Fruit fly (Drosophila melanogaster) whole organism, embryonic: ENCODE data around the gene CG33181.

Experiments
- Bgb ChIP-seq: fragments of 200-800 bp; sonication (Bioruptor generic); IDR thresholded peaks from 2 replicates; pipeline ENCODE4 v1.3.6; 2022; ENCODE audit warnings: missing biosample characterization, missing genetic modification characterization; ENCODE audit not compliant: partially characterized antibody
- Bteb2 ChIP-seq: fragments of 200-800 bp; sonication (Bioruptor generic); optimal IDR thresholded peaks from 2 replicates; lab custom pipeline; 2016; ENCODE audit warnings: missing biosample characterization, missing genetic modification characterization
- CG10147 ChIP-seq: fragments of 200-800 bp; sonication (Bioruptor generic); optimal IDR thresholded peaks from 2 replicates; lab custom pipeline; 2019; ENCODE audit warnings: missing biosample characterization, mild to moderate bottlenecking, missing genetic modification characterization, moderate library complexity
- CG1024 ChIP-seq: fragments of 200-800 bp; sonication (Bioruptor generic); IDR thresholded peaks from 2 replicates; pipeline ENCODE4 v1.3.6; 2022; ENCODE audit warnings: missing biosample characterization, missing genetic modification characterization
- CG10274 ChIP-seq: fragments of 200-800 bp; sonication (Bioruptor generic); optimal IDR thresholded peaks from 3 replicates; lab custom pipeline; 2017; ENCODE audit warnings: missing biosample characterization, mild to moderate bottlenecking, missing genetic modification characterization
- CG10565 ChIP-seq: fragments of 200-800 bp; sonication (Bioruptor generic); optimal IDR thresholded peaks from 3 replicates; lab custom pipeline; 2016; ENCODE audit warnings: missing biosample characterization, mild to moderate bottlenecking, missing genetic modification characterization
- CG11504 ChIP-seq: fragments of 200-800 bp; sonication (Bioruptor generic); optimal IDR thresholded peaks from 3 replicates; lab custom pipeline; 2019; ENCODE audit warnings: missing biosample characterization, mild to moderate bottlenecking, missing genetic modification characterization, moderate library complexity
- CG11696 ChIP-seq: fragments of 200-800 bp; sonication (Bioruptor generic); IDR thresholded peaks from 2 replicates; pipeline ENCODE4 v1.3.6; 2022; ENCODE audit warnings: missing biosample characterization, missing genetic modification characterization
- CG12071 ChIP-seq: fragments of 200-800 bp; sonication (Bioruptor generic); optimal IDR thresholded peaks from 3 replicates; lab custom pipeline; 2018; ENCODE audit warnings: missing biosample characterization, mild to moderate bottlenecking, missing genetic modification characterization
- CG15011 ChIP-seq: fragments of 200-800 bp; sonication (Bioruptor generic); optimal IDR thresholded peaks from 3 replicates; lab custom pipeline; 2018; ENCODE audit warnings: missing biosample characterization, mild to moderate bottlenecking, missing genetic modification characterization
- CG30020 ChIP-seq: fragments of 200-800 bp; optimal IDR thresholded peaks from 2 replicates; lab custom pipeline; 2019; ENCODE audit warnings: missing biosample characterization, mild to moderate bottlenecking, missing genetic modification characterization, moderate library complexity
- CG31388 ChIP-seq: fragments of 200-800 bp; sonication (Bioruptor generic); optimal IDR thresholded peaks from 2 replicates; lab custom pipeline; 2016; ENCODE audit warnings: missing biosample characterization, missing genetic modification characterization
- CG3838 ChIP-seq: fragments of 200-800 bp; sonication (Bioruptor generic); optimal IDR thresholded peaks from 3 replicates; lab custom pipeline; 2016; ENCODE audit warnings: missing biosample characterization, missing genetic modification characterization
- CG6175 ChIP-seq: fragments of 200-800 bp; sonication (Bioruptor generic); IDR thresholded peaks from 3 replicates; pipeline ENCODE4 v1.3.6; 2022; ENCODE audit warnings: missing biosample characterization, missing genetic modification characterization
- CG6254 ChIP-seq: fragments of 200-800 bp; sonication (Bioruptor generic); optimal IDR thresholded peaks from 3 replicates; lab custom pipeline; 2017; ENCODE audit warnings: mild to moderate bottlenecking, missing biosample characterization, missing genetic modification reagents, missing genetic modification characterization
- CG8359 ChIP-seq: fragments of 200-800 bp; sonication (Bioruptor generic); optimal IDR thresholded peaks from 2 replicates; lab custom pipeline; 2017; ENCODE audit warnings: missing biosample characterization, mild to moderate bottlenecking, missing genetic modification characterization, borderline replicate concordance
- CG8924 ChIP-seq: fragments of 200-800 bp; optimal IDR thresholded peaks from 3 replicates; lab custom pipeline; 2019; ENCODE audit warnings: missing biosample characterization, mild to moderate bottlenecking, missing genetic modification characterization, moderate library complexity
- CTCF ChIP-seq: fragments of 200-800 bp; sonication (Bioruptor generic); optimal IDR thresholded peaks from 2 replicates; lab custom pipeline; 2017; ENCODE audit warnings: missing biosample characterization, mild to moderate bottlenecking, missing genetic modification characterization, moderate library complexity
- D ChIP-seq, 2 experiments: fragments of 200-800 bp in 1 of 2; fragments of >200 bp in 1 of 2; sonication (Bioruptor generic) in 1 of 2; optimal IDR thresholded peaks; 2 replicates in 1 of 2; 3 replicates in 1 of 2; lab custom pipeline; 2017; ENCODE audit warnings: mild to moderate bottlenecking in 1 of 2, missing biosample characterization in 1 of 2, missing genetic modification characterization in 1 of 2, missing genetic modification reagents in 1 of 2
- Dek ChIP-seq: fragments of 200-800 bp; sonication (Bioruptor generic); optimal IDR thresholded peaks from 3 replicates; lab custom pipeline; 2019; ENCODE audit warnings: missing biosample characterization, mild to moderate bottlenecking, missing genetic modification characterization, moderate library complexity
- Gsc ChIP-seq: fragments of 200-800 bp; sonication (Bioruptor generic); IDR thresholded peaks from 2 replicates; pipeline ENCODE4 v1.3.6; 2022; ENCODE audit warnings: missing biosample characterization, missing genetic modification characterization
- Hey ChIP-seq: fragments of 200-800 bp; sonication (Bioruptor generic); optimal IDR thresholded peaks from 3 replicates; lab custom pipeline; 2018; ENCODE audit warnings: missing biosample characterization, mild to moderate bottlenecking, missing genetic modification characterization
- Hr39 ChIP-seq: fragments of >200 bp; optimal IDR thresholded peaks from 2 replicates; lab custom pipeline; 2017
- Lhr ChIP-seq: fragments of 200-800 bp; sonication (Bioruptor generic); optimal IDR thresholded peaks from 3 replicates; lab custom pipeline; 2017; ENCODE audit warnings: mild to moderate bottlenecking, missing biosample characterization, missing genetic modification reagents, missing genetic modification characterization
- Nf-YC ChIP-seq: fragments of 200-800 bp; optimal IDR thresholded peaks from 3 replicates; lab custom pipeline; 2019; ENCODE audit warnings: missing biosample characterization, mild to moderate bottlenecking, missing genetic modification characterization, moderate library complexity
- Six4 ChIP-seq: fragments of 200-800 bp; sonication (Bioruptor generic); optimal IDR thresholded peaks from 2 replicates; lab custom pipeline; 2016; ENCODE audit warnings: missing biosample characterization, missing genetic modification characterization
- Taf1 ChIP-seq: fragments of 200-800 bp; sonication (Bioruptor generic); IDR thresholded peaks from 2 replicates; pipeline ENCODE4 v1.3.6; 2022; ENCODE audit warnings: missing biosample characterization, missing genetic modification characterization
- abd-A ChIP-seq: fragments of 200-800 bp; sonication (Bioruptor generic); optimal IDR thresholded peaks from 3 replicates; lab custom pipeline; 2019; ENCODE audit warnings: missing biosample characterization, mild to moderate bottlenecking, missing genetic modification characterization, moderate library complexity
- ara ChIP-seq: fragments of 200-800 bp; sonication (Bioruptor generic); IDR thresholded peaks from 2 replicates; pipeline ENCODE4 v1.3.6; 2022; ENCODE audit warnings: missing biosample characterization, missing genetic modification characterization
- az2 ChIP-seq: fragments of 200-800 bp; sonication (Bioruptor generic); optimal IDR thresholded peaks from 3 replicates; lab custom pipeline; 2016; ENCODE audit warnings: missing biosample characterization, missing genetic modification characterization
- bigmax ChIP-seq: fragments of 200-800 bp; sonication (Bioruptor generic); optimal IDR thresholded peaks from 2 replicates; lab custom pipeline; 2018; ENCODE audit warnings: missing biosample characterization, mild to moderate bottlenecking, missing genetic modification characterization
- btn ChIP-seq: fragments of 200-800 bp; sonication (Bioruptor generic); optimal IDR thresholded peaks from 2 replicates; lab custom pipeline; 2016; ENCODE audit warnings: missing biosample characterization, missing genetic modification characterization
- corto ChIP-seq: fragments of 200-800 bp; sonication (Bioruptor generic); optimal IDR thresholded peaks from 2 replicates; lab custom pipeline; 2016; ENCODE audit warnings: missing biosample characterization, mild to moderate bottlenecking, missing genetic modification characterization, moderate library complexity
- crp ChIP-seq, 2 experiments: fragments of 200-800 bp; sonication (Bioruptor generic); optimal IDR thresholded peaks; 2 replicates in 1 of 2; 3 replicates in 1 of 2; lab custom pipeline; 2017; ENCODE audit warnings: missing biosample characterization in 2 of 2, missing genetic modification characterization in 2 of 2, mild to moderate bottlenecking in 1 of 2, moderate library complexity in 1 of 2
- emc ChIP-seq: fragments of 200-800 bp; sonication (Bioruptor generic); optimal IDR thresholded peaks from 2 replicates; lab custom pipeline; 2016; ENCODE audit warnings: missing biosample characterization, missing genetic modification characterization
- eve ChIP-seq, 2 experiments: fragments of >200 bp; optimal IDR thresholded peaks; 2 replicates each; lab custom pipeline; 2017; ENCODE audit warnings: missing biosample characterization in 2 of 2, missing genetic modification characterization in 2 of 2
- exex ChIP-seq: fragments of 200-800 bp; sonication (Bioruptor generic); optimal IDR thresholded peaks from 4 replicates; lab custom pipeline; 2018; ENCODE audit warnings: missing biosample characterization, mild to moderate bottlenecking, missing genetic modification characterization, moderate library complexity
- fru ChIP-seq: fragments of >200 bp; optimal IDR thresholded peaks from 2 replicates; lab custom pipeline; 2017
- ftz-f1 ChIP-seq: fragments of 200-800 bp; sonication (Bioruptor generic); optimal IDR thresholded peaks from 2 replicates; lab custom pipeline; 2016; ENCODE audit warnings: missing biosample characterization, missing genetic modification characterization
- gcm ChIP-seq: fragments of 200-800 bp; sonication (Bioruptor generic); optimal IDR thresholded peaks from 2 replicates; lab custom pipeline; 2019; ENCODE audit warnings: missing biosample characterization, mild to moderate bottlenecking, missing genetic modification characterization, moderate library complexity
- h ChIP-seq: fragments of >200 bp; optimal IDR thresholded peaks from 2 replicates; lab custom pipeline; 2017
- ham ChIP-seq: fragments of 200-800 bp; sonication (Bioruptor generic); IDR thresholded peaks from 2 replicates; pipeline ENCODE4 v1.3.6; 2022; ENCODE audit warnings: missing biosample characterization, missing genetic modification characterization
- inv ChIP-seq: fragments of 200-800 bp; sonication (Bioruptor generic); IDR thresholded peaks from 2 replicates; pipeline ENCODE4 v1.3.6; 2022; ENCODE audit warnings: missing biosample characterization, missing genetic modification characterization; ENCODE audit not compliant: partially characterized antibody
- ken ChIP-seq: fragments of 200-800 bp; sonication (Bioruptor generic); IDR thresholded peaks from 3 replicates; pipeline ENCODE4 v1.3.6; 2022; ENCODE audit warnings: missing biosample characterization, missing genetic modification characterization
- nau ChIP-seq: fragments of 200-800 bp; sonication (Bioruptor generic); optimal IDR thresholded peaks from 3 replicates; lab custom pipeline; 2017; ENCODE audit warnings: missing biosample characterization, mild to moderate bottlenecking, missing genetic modification characterization, missing genetic modification reagents
- nom ChIP-seq: fragments of 200-800 bp; sonication (Bioruptor generic); optimal IDR thresholded peaks from 2 replicates; lab custom pipeline; 2017; ENCODE audit warnings: missing biosample characterization, missing genetic modification characterization, mild to moderate bottlenecking, moderate library complexity, missing genetic modification reagents
- odd ChIP-seq: fragments of 200-800 bp; sonication (Bioruptor generic); optimal IDR thresholded peaks from 2 replicates; lab custom pipeline; 2017; ENCODE audit warnings: missing biosample characterization, mild to moderate bottlenecking, missing genetic modification characterization
- pita ChIP-seq: fragments of 200-800 bp; sonication (Bioruptor generic); optimal IDR thresholded peaks from 2 replicates; lab custom pipeline; 2017; ENCODE audit warnings: missing biosample characterization, mild to moderate bottlenecking, missing genetic modification characterization
- ro ChIP-seq: fragments of 200-800 bp; sonication (Bioruptor generic); IDR thresholded peaks from 2 replicates; pipeline ENCODE4 v1.3.6; 2022; ENCODE audit warnings: missing biosample characterization, missing genetic modification characterization
- sisA ChIP-seq: fragments of 200-800 bp; sonication (Bioruptor generic); IDR thresholded peaks from 2 replicates; pipeline ENCODE4 v1.3.6; 2022; ENCODE audit warnings: missing biosample characterization, missing genetic modification characterization
- tll ChIP-seq, 2 experiments: fragments of 200-800 bp in 1 of 2; fragments of >200 bp in 1 of 2; sonication (Bioruptor generic) in 1 of 2; optimal IDR thresholded peaks; 2 replicates each; lab custom pipeline; 2017 to 2019; ENCODE audit warnings: missing biosample characterization in 2 of 2, missing genetic modification characterization in 2 of 2, mild to moderate bottlenecking in 1 of 2, moderate library complexity in 1 of 2
- yki ChIP-seq: fragments of >200 bp; optimal IDR thresholded peaks from 3 replicates; lab custom pipeline; 2018

Gene CG33181

DNA sequence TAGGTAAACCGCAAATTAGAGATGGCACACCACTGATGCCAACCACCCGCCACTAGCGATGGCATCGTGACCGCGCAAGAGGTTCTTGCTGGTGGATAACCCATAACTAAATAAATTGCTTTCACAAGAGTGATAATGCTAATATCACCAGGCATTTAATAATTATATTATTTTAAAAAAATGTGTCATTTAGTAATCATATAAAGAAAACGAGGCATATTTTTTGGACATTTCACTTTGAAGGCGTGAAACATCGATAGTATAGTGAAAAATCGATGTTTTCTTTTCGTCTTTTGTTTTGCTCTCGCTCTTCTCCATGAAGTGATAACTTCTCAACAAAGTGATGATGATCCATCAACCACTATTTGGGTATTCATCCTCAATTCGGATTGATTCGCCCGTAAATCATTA is 69.6 kb downstream of the CG33181 start, which contains the start of gene IntS4 (continued):
- TF ChIP-seq CG12071 (GFP tag; lab: Kevin White, UChicago): no peak
- TF ChIP-seq CG30020 (tag; lab: Kevin White, UChicago): peak; percentile 63
- peak; percentile 24 for TF ChIP-seq CG15011 (GFP tag; lab: Kevin White, UChicago)
- peak; percentile 59; the same call in 1 of the 3 replicates for TF ChIP-seq ken (GFP tag; lab: Robert Waterston, UW)
- peak; percentile 29 for TF ChIP-seq gcm (GFP tag; lab: Kevin White, UChicago)
- TF ChIP-seq Dek (tag; lab: Kevin White, UChicago): peak; percentile 61
- no peak for TF ChIP-seq D (optimal IDR thresholded peaks at IDR 0.05; lab: Kevin White, UChicago)
- peak; percentile 14 for TF ChIP-seq D (GFP tag; optimal IDR thresholded peaks at IDR 0.05; lab: Kevin White, UChicago)
- peak; percentile 21 for TF ChIP-seq nom (GFP tag; lab: Kevin White, UChicago)
- no peak for TF ChIP-seq Hr39 (lab: Kevin White, UChicago)
- peak in 1 of 2 experiments; percentile 41 for TF ChIP-seq crp (GFP tag; optimal IDR thresholded peaks at IDR 0.05; lab: Kevin White, UChicago)
- no peak for TF ChIP-seq CG11696 (GFP tag; lab: Robert Waterston, UW)
- peak; percentile 39; the same call in 1 of the 2 replicates for TF ChIP-seq sisA (GFP tag; lab: Robert Waterston, UW)
- peak; percentile 56 for TF ChIP-seq Lhr (GFP tag; lab: Kevin White, UChicago)
- no peak for TF ChIP-seq btn (GFP tag; lab: Kevin White, UChicago)
- no peak for TF ChIP-seq CG8359 (GFP tag; lab: Kevin White, UChicago)
- TF ChIP-seq Six4 (GFP tag; lab: Kevin White, UChicago): peak; percentile 20
- peak; percentile 5 for TF ChIP-seq CG3838 (GFP tag; lab: Kevin White, UChicago)
- no peak for TF ChIP-seq yki (lab: Kevin White, UChicago)
- TF ChIP-seq eve (GFP tag; optimal IDR thresholded peaks at IDR 0.05; lab: Kevin White, UChicago): no peak
- no peak for TF ChIP-seq CG31388 (GFP tag; lab: Kevin White, UChicago)
- TF ChIP-seq CG11504 (tag; lab: Kevin White, UChicago): no peak
- TF ChIP-seq corto (GFP tag; lab: Kevin White, UChicago): peak; percentile 60
- no peak for TF ChIP-seq pita
- TF ChIP-seq Taf1 (GFP tag; lab: Robert Waterston, UW): no peak
- no peak for TF ChIP-seq CG6254 (GFP tag; lab: Kevin White, UChicago)
- TF ChIP-seq CG10565 (GFP tag; lab: Kevin White, UChicago): no peak
- no peak for TF ChIP-seq emc
- TF ChIP-seq Bteb2: no peak
- peak; percentile 71 for TF ChIP-seq CG8924 (tag; lab: Kevin White, UChicago)
- no peak for TF ChIP-seq Hey (tag; lab: Kevin White, UChicago)
- TF ChIP-seq nau (GFP tag; lab: Kevin White, UChicago): no peak
- TF ChIP-seq CG6175 (GFP tag; lab: Robert Waterston, UW): no peak
- no peak for TF ChIP-seq CG10274 (GFP tag; lab: Kevin White, UChicago)
- TF ChIP-seq CTCF (GFP tag; lab: Kevin White, UChicago): no peak
- no peak for TF ChIP-seq tll (GFP tag; optimal IDR thresholded peaks at IDR 0.05; lab: Kevin White, UChicago)
- no peak for TF ChIP-seq ro
- TF ChIP-seq ham (GFP tag; lab: Robert Waterston, UW): no peak
- peak; percentile 48; the same call in 1 of the 2 replicates for TF ChIP-seq ara (GFP tag; lab: Robert Waterston, UW)
- peak; percentile 43; the same call in 1 of the 2 replicates for TF ChIP-seq CG1024 (GFP tag; lab: Robert Waterston, UW)
- peak; percentile 90 for TF ChIP-seq Bgb (GFP tag; lab: Robert Waterston, UW)
- peak; percentile 59 for TF ChIP-seq az2
- peak; percentile 94 for TF ChIP-seq inv (GFP tag; lab: Robert Waterston, UW)
- no peak for TF ChIP-seq Gsc (GFP tag; lab: Robert Waterston, UW)
- no peak for TF ChIP-seq exex (tag; lab: Kevin White, UChicago)
- peak; percentile 56 for TF ChIP-seq ftz-f1 (GFP tag; lab: Kevin White, UChicago)
- no peak for TF ChIP-seq odd (GFP tag; lab: Kevin White, UChicago)
- TF ChIP-seq abd-A (tag; lab: Kevin White, UChicago): no peak
- TF ChIP-seq Nf-YC (tag; lab: Kevin White, UChicago): peak; percentile 72
- no peak for TF ChIP-seq bigmax (GFP tag; lab: Kevin White, UChicago)
- TF ChIP-seq CG10147: peak; percentile 64
- no peak for TF ChIP-seq h (lab: Kevin White, UChicago)
- TF ChIP-seq fru: no peak
